Worm (Caenorhabditis elegans): ENCODE results near the gene citk-1.

The citk-1 gene

DNA sequence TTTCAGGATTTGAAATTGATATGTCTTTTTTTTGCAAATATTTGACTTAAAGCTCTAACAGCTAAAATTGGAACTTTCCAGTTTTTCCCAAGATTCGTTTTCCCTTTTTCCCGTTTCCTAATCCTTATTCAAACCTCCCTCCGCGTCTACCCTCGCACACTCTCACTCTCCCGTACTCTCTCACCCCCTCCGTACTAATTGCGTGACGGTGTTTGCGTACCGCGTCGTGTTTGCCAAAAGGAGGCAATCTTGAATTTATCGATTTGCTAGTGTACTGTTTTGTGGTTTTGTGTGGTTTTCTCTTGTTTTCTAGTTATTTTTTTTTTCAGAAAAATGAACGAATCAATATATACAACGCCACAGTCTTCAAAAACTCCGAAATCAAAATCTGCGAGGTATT, at the start of gene citk-1:
TSS of gene citk-1 (plus strand) at position 323 of the 400 bp plus-strand sequence.
- TF ChIP-seq egl-43 (GFP tag; IDR thresholded peaks at IDR 0.05): 0 out of 2 replicates have a peak, but pooled peaks have one; percentile 16
- TF ChIP-seq lin-1 (GFP tag; IDR thresholded peaks at IDR 0.05): no peak
- TF ChIP-seq sdz-12 (GFP tag; optimal IDR thresholded peaks at IDR 0.05): no peak
- TF ChIP-seq rbr-2 (tag; optimal IDR thresholded peaks at IDR 0.05): peak; percentile 60
- TF ChIP-seq nhr-25 (tag; optimal IDR thresholded peaks at IDR 0.05; ENCODE audit: borderline replicate concordance, insufficient read depth): no peak
- TF ChIP-seq dmd-6 (GFP tag; IDR thresholded peaks at IDR 0.05): peak; percentile 17; the same call in 1 of the 2 replicates
- TF ChIP-seq dpl-1 (GFP tag; optimal IDR thresholded peaks at IDR 0.05): peak; percentile 97
- peak; percentile 73 for TF ChIP-seq hmg-1.1 (GFP tag; IDR thresholded peaks at IDR 0.05)
- TF ChIP-seq nhr-11 (tag; optimal IDR thresholded peaks at IDR 0.05): peak; percentile 53
- TF ChIP-seq daf-19 (GFP tag; conservative IDR thresholded peaks at IDR 0.05): no peak
- TF ChIP-seq ZK546.5 (tag; optimal IDR thresholded peaks at IDR 0.05): no peak
- peak; percentile 59; the same call in 1 of the 2 replicates for TF ChIP-seq nhr-42 (GFP tag; IDR thresholded peaks at IDR 0.05)
- TF ChIP-seq arid-1 (GFP tag; conservative IDR thresholded peaks at IDR 0.05): no peak
- TF ChIP-seq nhr-6 (tag; optimal IDR thresholded peaks at IDR 0.05): peak; percentile 20
- TF ChIP-seq hif-1 (tag; optimal IDR thresholded peaks at IDR 0.05): peak in 1 of 2 experiments; percentile 31
- peak; percentile 26 for TF ChIP-seq fkh-10 (GFP tag; optimal IDR thresholded peaks at IDR 0.05)
- peak; percentile 80 for TF ChIP-seq mes-2 (tag; optimal IDR thresholded peaks at IDR 0.05; ENCODE audit: poor library complexity, severe bottlenecking)
- TF ChIP-seq hlh-11 (tag; optimal IDR thresholded peaks at IDR 0.05): peak; percentile 31
- TF ChIP-seq ceh-28 (tag; optimal IDR thresholded peaks at IDR 0.05): peak; percentile 33

DNA sequence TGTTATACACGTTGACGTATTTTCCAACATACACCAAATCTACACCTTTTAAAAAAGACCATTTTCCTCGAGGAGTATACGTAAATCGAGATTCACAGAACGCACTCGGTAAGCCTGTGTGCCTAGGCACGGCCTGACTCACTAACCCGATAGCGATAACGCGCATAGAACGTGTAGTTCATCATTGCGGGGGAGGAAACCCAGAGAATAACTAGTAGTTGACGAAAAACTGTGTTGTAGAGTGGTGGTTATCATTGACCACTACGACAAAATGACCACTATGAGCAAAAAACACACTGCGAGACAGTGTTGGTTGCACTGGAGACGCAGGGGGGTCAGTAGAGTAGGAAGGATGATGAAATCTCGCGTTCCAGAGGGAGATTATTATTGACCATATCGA, 48.9 kb upstream of the citk-1 start:
- TF ChIP-seq Y48G9A.11 (GFP tag; IDR thresholded peaks at IDR 0.05) (no peak), sdz-12 (GFP tag; optimal IDR thresholded peaks at IDR 0.05) (no peak), nhr-42 (GFP tag; IDR thresholded peaks at IDR 0.05) (peak; percentile 38; the same call in 1 of the 2 replicates), ZK337.2 (GFP tag; IDR thresholded peaks at IDR 0.05) (no peak), dpl-1 (GFP tag; optimal IDR thresholded peaks at IDR 0.05) (no peak), aly-2 (tag; optimal IDR thresholded peaks at IDR 0.05) (no peak), lin-15B (tag; optimal IDR thresholded peaks at IDR 0.05) (no peak), ztf-11 (tag; optimal IDR thresholded peaks at IDR 0.05) (no peak), arid-1 (GFP tag; conservative IDR thresholded peaks at IDR 0.05) (no peak), nhr-77 (tag; optimal IDR thresholded peaks at IDR 0.05) (peak; percentile 63), zip-11 (GFP tag; IDR thresholded peaks at IDR 0.05) (no peak), php-3 (GFP tag; IDR thresholded peaks at IDR 0.05) (no peak), daf-16 (GFP tag; optimal IDR thresholded peaks at IDR 0.05) (no peak), daf-16 (tag; optimal IDR thresholded peaks at IDR 0.05) (peak; percentile 48), nhr-41 (GFP tag; IDR thresholded peaks at IDR 0.05) (no peak), egl-43 (GFP tag; IDR thresholded peaks at IDR 0.05) (no peak), T26A8.4 (GFP tag; IDR thresholded peaks at IDR 0.05) (no peak), mdl-1 (tag; optimal IDR thresholded peaks at IDR 0.05) (no peak), nhr-10 (tag; optimal IDR thresholded peaks at IDR 0.05) (no peak), Y105C5A.15 (GFP tag; IDR thresholded peaks at IDR 0.05) (no peak), hlh-11 (tag; optimal IDR thresholded peaks at IDR 0.05) (peak; percentile 44), hlh-30 (tag; optimal IDR thresholded peaks at IDR 0.05; ENCODE audit: insufficient read depth) (no peak), mes-2 (tag; optimal IDR thresholded peaks at IDR 0.05; ENCODE audit: poor library complexity, severe bottlenecking) (peak; percentile 38), nhr-28 (tag; optimal IDR thresholded peaks at IDR 0.05) (peak; percentile 57), snpc-1.2 (GFP tag; IDR thresholded peaks at IDR 0.05) (no peak), unc-62 (GFP tag; optimal IDR thresholded peaks at IDR 0.05 in 1 of 2) (no peak), unc-62 (tag; optimal IDR thresholded peaks at IDR 0.05) (no peak), mxl-2 (GFP tag; conservative IDR thresholded peaks at IDR 0.05) (no peak), ztf-7 (tag; optimal IDR thresholded peaks at IDR 0.05) (no peak), F44E2.7 (GFP tag; IDR thresholded peaks at IDR 0.05) (no peak), skn-1 (tag; optimal IDR thresholded peaks at IDR 0.05) (no peak), ceh-32 (tag; optimal IDR thresholded peaks at IDR 0.05; ENCODE audit: poor library complexity) (no peak), ama-1 (optimal IDR thresholded peaks at IDR 0.05) (no peak), Y75B8A.6 (GFP tag; IDR thresholded peaks at IDR 0.05) (no peak), dmd-6 (GFP tag; IDR thresholded peaks at IDR 0.05) (peak; percentile 22; the same call in 1 of the 2 replicates), madf-5 (GFP tag; IDR thresholded peaks at IDR 0.05) (no peak), hmg-1.1 (GFP tag; IDR thresholded peaks at IDR 0.05) (no peak), nhr-76 (tag; optimal IDR thresholded peaks at IDR 0.05) (no peak), dve-1 (tag; optimal IDR thresholded peaks at IDR 0.05; ENCODE audit: insufficient read depth) (peak; percentile 44)

Data from whole organism, L4 larva.